Fruit fly (Drosophila melanogaster) whole organism, wandering third instar larva: Measurements from ENCODE around the gene ATP7.

Experiments used
- Abd-B ChIP-seq: fragments of >200 bp; optimal IDR thresholded peaks from 2 replicates; lab custom pipeline; 2017; ENCODE audit warnings: missing biosample characterization, missing genetic modification characterization
- CG32264 ChIP-seq: fragments of 200-800 bp; sonication (Bioruptor generic); optimal IDR thresholded peaks from 2 replicates; lab custom pipeline; 2016; ENCODE audit warnings: missing biosample characterization, missing genetic modification characterization
- CG9705 ChIP-seq: fragments of 200-800 bp; sonication (Bioruptor generic); optimal IDR thresholded peaks from 2 replicates; lab custom pipeline; 2018; ENCODE audit warnings: missing biosample characterization, mild to moderate bottlenecking, missing genetic modification characterization
- CrebA ChIP-seq: fragments of 200-800 bp; sonication (Bioruptor generic); optimal IDR thresholded peaks from 2 replicates; lab custom pipeline; 2016; ENCODE audit warnings: missing biosample characterization, mild to moderate bottlenecking, missing genetic modification characterization, borderline replicate concordance
- Dfd ChIP-seq: fragments of >200 bp; optimal IDR thresholded peaks from 2 replicates; lab custom pipeline; 2017; ENCODE audit warnings: missing biosample characterization, missing genetic modification characterization
- Dif ChIP-seq: fragments of 200-275, 200-300 bp; sonication (Bioruptor generic); optimal IDR thresholded peaks from 2 replicates; lab custom pipeline; 2018; ENCODE audit warnings: missing biosample characterization, missing genetic modification characterization; ENCODE audit not compliant: partially characterized antibody
- GATAd ChIP-seq: sonication (Bioruptor generic); optimal IDR thresholded peaks from 2 replicates; lab custom pipeline; 2016; ENCODE audit warnings: missing biosample characterization, missing genetic modification characterization
- HLH106 ChIP-seq: fragments of 200-800 bp; optimal IDR thresholded peaks from 3 replicates; lab custom pipeline; 2019; ENCODE audit warnings: missing biosample characterization, mild to moderate bottlenecking, missing genetic modification characterization, moderate library complexity
- Hnf4 ChIP-seq: fragments of 200-800 bp; sonication (Bioruptor generic); optimal IDR thresholded peaks from 2 replicates; lab custom pipeline; 2016; ENCODE audit warnings: missing biosample characterization, mild to moderate bottlenecking, missing genetic modification characterization
- Hr78 ChIP-seq: fragments of >200 bp; optimal IDR thresholded peaks from 2 replicates; lab custom pipeline; 2017; ENCODE audit warnings: missing biosample characterization, missing genetic modification characterization
- Hr83 ChIP-seq: fragments of 200-300 bp; sonication (Bioruptor generic); optimal IDR thresholded peaks from 2 replicates; lab custom pipeline; 2016; ENCODE audit warnings: missing biosample characterization, mild to moderate bottlenecking, missing genetic modification characterization, moderate library complexity; ENCODE audit not compliant: poor library complexity, severe bottlenecking
- Jra ChIP-seq: sonication (Bioruptor generic); optimal IDR thresholded peaks from 2 replicates; lab custom pipeline; 2016; ENCODE audit warnings: missing biosample characterization, missing genetic modification characterization
- Mio ChIP-seq: sonication (Bioruptor generic); optimal IDR thresholded peaks from 2 replicates; lab custom pipeline; 2016; ENCODE audit warnings: missing biosample characterization, missing genetic modification characterization
- Myc ChIP-seq: fragments of >200 bp; optimal IDR thresholded peaks from 2 replicates; lab custom pipeline; 2017
- N ChIP-seq: fragments of >200 bp; optimal IDR thresholded peaks from 2 replicates; lab custom pipeline; 2018; ENCODE audit warnings: missing biosample characterization, missing external identifiers, missing genetic modification characterization
- OdsH ChIP-seq: fragments of 200-800 bp; sonication (Bioruptor generic); optimal IDR thresholded peaks from 2 replicates; lab custom pipeline; 2016; ENCODE audit warnings: missing biosample characterization, mild to moderate bottlenecking, missing genetic modification characterization
- Rel ChIP-seq, 2 experiments: fragments of 200-800 bp; sonication (Bioruptor generic) in 1 of 2; optimal IDR thresholded peaks; 2 replicates in 1 of 2; 3 replicates in 1 of 2; lab custom pipeline; 2016 to 2019; ENCODE audit warnings: mild to moderate bottlenecking in 2 of 2, missing biosample characterization in 2 of 2, missing genetic modification characterization in 2 of 2, moderate library complexity in 1 of 2
- Sp1 ChIP-seq: fragments of 200-800 bp; sonication (Bioruptor generic); optimal IDR thresholded peaks from 3 replicates; lab custom pipeline; 2019; ENCODE audit warnings: missing biosample characterization, mild to moderate bottlenecking, missing genetic modification characterization, moderate library complexity
- Vsx2 ChIP-seq: fragments of 200-300, 225-300 bp; sonication (Bioruptor generic); optimal IDR thresholded peaks from 2 replicates; lab custom pipeline; 2018; ENCODE audit warnings: missing biosample characterization, missing genetic modification characterization; ENCODE audit not compliant: partially characterized antibody
- br ChIP-seq: fragments of 200-800 bp; sonication (Bioruptor generic); optimal IDR thresholded peaks from 2 replicates; lab custom pipeline; 2016; ENCODE audit warnings: missing biosample characterization, missing genetic modification characterization
- brk ChIP-seq: fragments of 200-800 bp; sonication (Bioruptor generic); optimal IDR thresholded peaks from 2 replicates; lab custom pipeline; 2016; ENCODE audit warnings: missing biosample characterization, mild to moderate bottlenecking, missing genetic modification characterization
- dl ChIP-seq, 2 experiments: fragments of 175-275, 200-275 bp in 1 of 2; fragments of 200-275 bp in 1 of 2; sonication (Bioruptor generic); optimal IDR thresholded peaks; lab custom pipeline; 2018; ENCODE audit warnings: mild to moderate bottlenecking in 2 of 2, missing biosample characterization in 2 of 2, missing genetic modification characterization in 2 of 2, moderate library complexity in 2 of 2; ENCODE audit not compliant: partially characterized antibody in 2 of 2, insufficient read depth in 1 of 2
- dsf ChIP-seq: sonication (Bioruptor generic); optimal IDR thresholded peaks from 2 replicates; lab custom pipeline; 2016; ENCODE audit warnings: missing biosample characterization, missing genetic modification characterization, borderline replicate concordance
- ey ChIP-seq: fragments of 200-800 bp; sonication (Bioruptor generic); optimal IDR thresholded peaks from 2 replicates; lab custom pipeline; 2016; ENCODE audit warnings: missing biosample characterization, missing genetic modification characterization
- foxo ChIP-seq, 2 experiments: fragments of 200-800 bp; sonication (Bioruptor generic); optimal IDR thresholded peaks; 2 replicates in 1 of 2; 3 replicates in 1 of 2; lab custom pipeline; 2016 to 2017; ENCODE audit warnings: missing biosample characterization in 2 of 2, missing genetic modification characterization in 2 of 2
- fru ChIP-seq: fragments of 200-800 bp; sonication (Bioruptor generic); optimal IDR thresholded peaks from 3 replicates; lab custom pipeline; 2016; ENCODE audit warnings: missing biosample characterization, mild to moderate bottlenecking, missing genetic modification characterization
- h ChIP-seq: fragments of 200-800 bp; sonication (Bioruptor generic); optimal IDR thresholded peaks from 3 replicates; lab custom pipeline; 2016; ENCODE audit warnings: missing biosample characterization, mild to moderate bottlenecking, missing genetic modification characterization
- jim ChIP-seq: fragments of 175-275, 200-325 bp; sonication (Bioruptor generic); optimal IDR thresholded peaks from 2 replicates; lab custom pipeline; 2016; ENCODE audit warnings: missing biosample characterization, mild to moderate bottlenecking, missing genetic modification characterization
- lola ChIP-seq: fragments of >200 bp; optimal IDR thresholded peaks from 2 replicates; lab custom pipeline; 2017; ENCODE audit warnings: missing biosample characterization, missing genetic modification characterization
- pan ChIP-seq: fragments of >200 bp; optimal IDR thresholded peaks from 2 replicates; lab custom pipeline; 2017
- psq ChIP-seq: fragments of 200-800 bp; sonication (Bioruptor generic); optimal IDR thresholded peaks from 3 replicates; lab custom pipeline; 2017; ENCODE audit warnings: missing biosample characterization, mild to moderate bottlenecking, missing genetic modification characterization, moderate library complexity
- rgr ChIP-seq: fragments of 200-800 bp; sonication (Bioruptor generic); optimal IDR thresholded peaks from 3 replicates; lab custom pipeline; 2016; ENCODE audit warnings: missing biosample characterization, mild to moderate bottlenecking, missing genetic modification characterization
- sage ChIP-seq: fragments of 200-800 bp; sonication (Bioruptor generic); optimal IDR thresholded peaks from 2 replicates; lab custom pipeline; 2016; ENCODE audit warnings: missing biosample characterization, mild to moderate bottlenecking, missing genetic modification characterization
- sv ChIP-seq: fragments of 200-800 bp; sonication (Bioruptor generic); optimal IDR thresholded peaks from 3 replicates; lab custom pipeline; 2016; ENCODE audit warnings: missing biosample characterization, missing genetic modification characterization
- tai ChIP-seq: sonication (Bioruptor generic); optimal IDR thresholded peaks from 2 replicates; lab custom pipeline; 2016; ENCODE audit warnings: missing biosample characterization, missing genetic modification characterization
- usp ChIP-seq: fragments of >200 bp; optimal IDR thresholded peaks from 2 replicates; lab custom pipeline; 2017; ENCODE audit warnings: missing biosample characterization, missing genetic modification characterization
- woc ChIP-seq: sonication (Bioruptor generic); optimal IDR thresholded peaks from 2 replicates; lab custom pipeline; 2016; ENCODE audit warnings: missing biosample characterization, mild to moderate bottlenecking, missing genetic modification characterization

The ATP7 gene

dm6 chrX:11818767-11819089 lies 36.1 kb upstream of the ATP7 start:
- TF ChIP-seq brk (peak; percentile 22), tai (GFP tag; lab: Kevin White, UChicago) (no peak), psq (peak; percentile 1), Dif (GFP tag; lab: Kevin White, UChicago) (peak; percentile 70), ey (GFP tag; lab: Kevin White, UChicago) (no peak), Sp1 (GFP tag; lab: Kevin White, UChicago) (no peak), woc (GFP tag; lab: Kevin White, UChicago) (no peak), sv (GFP tag; lab: Kevin White, UChicago) (no peak), Mio (GFP tag; lab: Kevin White, UChicago) (no peak), Myc (lab: Kevin White, UChicago) (no peak), dl (GFP tag; optimal IDR thresholded peaks at IDR 0.05; lab: Kevin White, UChicago; ENCODE audit: insufficient read depth in 1 of 2, partially characterized antibody in 2 of 2) (peak; percentile 7 to 56), Abd-B (GFP tag; lab: Kevin White, UChicago) (no peak), h (GFP tag; lab: Kevin White, UChicago) (no peak), Rel (GFP tag; optimal IDR thresholded peaks at IDR 0.05; lab: Kevin White, UChicago) (peak; percentile 18), Rel (tag; optimal IDR thresholded peaks at IDR 0.05; lab: Kevin White, UChicago) (no peak), rgr (GFP tag; lab: Kevin White, UChicago) (no peak), pan (lab: Kevin White, UChicago) (no peak), dsf (GFP tag; lab: Kevin White, UChicago) (no peak), N (GFP tag; lab: Kevin White, UChicago) (no peak), jim (GFP tag; lab: Kevin White, UChicago) (no peak), Hr78 (no peak), GATAd (no peak), CG32264 (no peak), br (GFP tag; lab: Kevin White, UChicago) (no peak), Jra (GFP tag; lab: Kevin White, UChicago) (no peak)

- TF ChIP-seq foxo (GFP tag; optimal IDR thresholded peaks at IDR 0.05; lab: Kevin White, UChicago), result peak in 1 of 2 experiments; percentile 2
- TF ChIP-seq GATAd, result no peak
- no peak for TF ChIP-seq dl (GFP tag; optimal IDR thresholded peaks at IDR 0.05; lab: Kevin White, UChicago; ENCODE audit: insufficient read depth in 1 of 2, partially characterized antibody in 2 of 2)
- no peak for TF ChIP-seq ey (GFP tag; lab: Kevin White, UChicago)
- no peak for TF ChIP-seq lola (GFP tag; lab: Kevin White, UChicago)
- TF ChIP-seq HLH106 (tag; lab: Kevin White, UChicago), result no peak
- TF ChIP-seq OdsH (GFP tag; lab: Kevin White, UChicago), result no peak
- no peak for TF ChIP-seq Dfd (GFP tag; lab: Kevin White, UChicago)
- TF ChIP-seq usp (GFP tag; lab: Kevin White, UChicago), result no peak
- TF ChIP-seq sage (GFP tag; lab: Kevin White, UChicago), result no peak
- no peak for TF ChIP-seq Rel (GFP tag; optimal IDR thresholded peaks at IDR 0.05; lab: Kevin White, UChicago)
- peak; percentile 17 for TF ChIP-seq Rel (tag; optimal IDR thresholded peaks at IDR 0.05; lab: Kevin White, UChicago)
- no peak for TF ChIP-seq Myc (lab: Kevin White, UChicago)
- TF ChIP-seq fru, result no peak
- peak; percentile 29 for TF ChIP-seq CrebA
- TF ChIP-seq br (GFP tag; lab: Kevin White, UChicago), result no peak
- no peak for TF ChIP-seq Hr78
- no peak for TF ChIP-seq pan (lab: Kevin White, UChicago)
Observed at dm6 chrX:11819241-11819862, 35.5 kb upstream of the ATP7 start.

dm6 chrX:11820284-11821075 lies 34.3 kb upstream of the ATP7 start:
- no peak for TF ChIP-seq brk
- TF ChIP-seq N (GFP tag; lab: Kevin White, UChicago), result no peak
- no peak for TF ChIP-seq Dfd (GFP tag; lab: Kevin White, UChicago)
- TF ChIP-seq dl (GFP tag; optimal IDR thresholded peaks at IDR 0.05; lab: Kevin White, UChicago; ENCODE audit: insufficient read depth in 1 of 2, partially characterized antibody in 2 of 2), result no peak
- peak; percentile 37 for TF ChIP-seq Hnf4
- TF ChIP-seq ey (GFP tag; lab: Kevin White, UChicago), result peak; percentile 71
- TF ChIP-seq Vsx2 (GFP tag; lab: Kevin White, UChicago), result no peak
- TF ChIP-seq CG9705, result peak; percentile 16
- TF ChIP-seq lola (GFP tag; lab: Kevin White, UChicago), result no peak
- TF ChIP-seq jim (GFP tag; lab: Kevin White, UChicago), result no peak
- no peak for TF ChIP-seq Rel (GFP tag; optimal IDR thresholded peaks at IDR 0.05; lab: Kevin White, UChicago)
- no peak for TF ChIP-seq Rel (tag; optimal IDR thresholded peaks at IDR 0.05; lab: Kevin White, UChicago)
- no peak for TF ChIP-seq Mio (GFP tag; lab: Kevin White, UChicago)
- TF ChIP-seq Dif (GFP tag; lab: Kevin White, UChicago), result no peak
- peak; percentile 68 for TF ChIP-seq h (GFP tag; lab: Kevin White, UChicago)
- no peak for TF ChIP-seq pan (lab: Kevin White, UChicago)
- no peak for TF ChIP-seq CrebA
- TF ChIP-seq CG32264, result no peak
- TF ChIP-seq HLH106 (tag; lab: Kevin White, UChicago), result peak; percentile 62
- TF ChIP-seq Hr83 (GFP tag; lab: Kevin White, UChicago), result no peak
- no peak for TF ChIP-seq Abd-B (GFP tag; lab: Kevin White, UChicago)
- TF ChIP-seq woc (GFP tag; lab: Kevin White, UChicago), result peak; percentile 68
- TF ChIP-seq usp (GFP tag; lab: Kevin White, UChicago), result no peak
- TF ChIP-seq dsf (GFP tag; lab: Kevin White, UChicago), result no peak
- TF ChIP-seq rgr (GFP tag; lab: Kevin White, UChicago), result peak; percentile 65
- no peak for TF ChIP-seq Hr78
- TF ChIP-seq sage (GFP tag; lab: Kevin White, UChicago), result no peak
- TF ChIP-seq OdsH (GFP tag; lab: Kevin White, UChicago), result peak; percentile 53
- TF ChIP-seq fru, result peak; percentile 68
- TF ChIP-seq foxo (GFP tag; optimal IDR thresholded peaks at IDR 0.05; lab: Kevin White, UChicago), result peak in 1 of 2 experiments; percentile 71
- peak; percentile 15 for TF ChIP-seq psq
- peak; percentile 44 for TF ChIP-seq br (GFP tag; lab: Kevin White, UChicago)
- no peak for TF ChIP-seq sv (GFP tag; lab: Kevin White, UChicago)
